Fruit fly (Drosophila melanogaster) whole organism, wandering third instar larva: ENCODE data around the gene CG14957.
A peak's percentile ranks its signal among the peaks of the same experiment; 100 is the strongest.

ENCODE experiments used
- Abd-B ChIP-seq: fragments of >200 bp; optimal IDR thresholded peaks from 2 replicates; lab custom pipeline; 2017; ENCODE audit warnings: missing biosample characterization, missing genetic modification characterization
- CG32264 ChIP-seq: fragments of 200-800 bp; sonication (Bioruptor generic); optimal IDR thresholded peaks from 2 replicates; lab custom pipeline; 2016; ENCODE audit warnings: missing biosample characterization, missing genetic modification characterization
- CG9705 ChIP-seq: fragments of 200-800 bp; sonication (Bioruptor generic); optimal IDR thresholded peaks from 2 replicates; lab custom pipeline; 2018; ENCODE audit warnings: missing biosample characterization, mild to moderate bottlenecking, missing genetic modification characterization
- CrebA ChIP-seq: fragments of 200-800 bp; sonication (Bioruptor generic); optimal IDR thresholded peaks from 2 replicates; lab custom pipeline; 2016; ENCODE audit warnings: missing biosample characterization, mild to moderate bottlenecking, missing genetic modification characterization, borderline replicate concordance
- Dfd ChIP-seq: fragments of >200 bp; optimal IDR thresholded peaks from 2 replicates; lab custom pipeline; 2017; ENCODE audit warnings: missing biosample characterization, missing genetic modification characterization
- Dif ChIP-seq: fragments of 200-275, 200-300 bp; sonication (Bioruptor generic); optimal IDR thresholded peaks from 2 replicates; lab custom pipeline; 2018; ENCODE audit warnings: missing biosample characterization, missing genetic modification characterization; ENCODE audit not compliant: partially characterized antibody
- GATAd ChIP-seq: sonication (Bioruptor generic); optimal IDR thresholded peaks from 2 replicates; lab custom pipeline; 2016; ENCODE audit warnings: missing biosample characterization, missing genetic modification characterization
- HLH106 ChIP-seq: fragments of 200-800 bp; optimal IDR thresholded peaks from 3 replicates; lab custom pipeline; 2019; ENCODE audit warnings: missing biosample characterization, mild to moderate bottlenecking, missing genetic modification characterization, moderate library complexity
- Hnf4 ChIP-seq: fragments of 200-800 bp; sonication (Bioruptor generic); optimal IDR thresholded peaks from 2 replicates; lab custom pipeline; 2016; ENCODE audit warnings: missing biosample characterization, mild to moderate bottlenecking, missing genetic modification characterization
- Hr78 ChIP-seq: fragments of >200 bp; optimal IDR thresholded peaks from 2 replicates; lab custom pipeline; 2017; ENCODE audit warnings: missing biosample characterization, missing genetic modification characterization
- Hr83 ChIP-seq: fragments of 200-300 bp; sonication (Bioruptor generic); optimal IDR thresholded peaks from 2 replicates; lab custom pipeline; 2016; ENCODE audit warnings: missing biosample characterization, mild to moderate bottlenecking, missing genetic modification characterization, moderate library complexity; ENCODE audit not compliant: poor library complexity, severe bottlenecking
- Jra ChIP-seq: sonication (Bioruptor generic); optimal IDR thresholded peaks from 2 replicates; lab custom pipeline; 2016; ENCODE audit warnings: missing biosample characterization, missing genetic modification characterization
- Mio ChIP-seq: sonication (Bioruptor generic); optimal IDR thresholded peaks from 2 replicates; lab custom pipeline; 2016; ENCODE audit warnings: missing biosample characterization, missing genetic modification characterization
- Myc ChIP-seq: fragments of >200 bp; optimal IDR thresholded peaks from 2 replicates; lab custom pipeline; 2017
- N ChIP-seq: fragments of >200 bp; optimal IDR thresholded peaks from 2 replicates; lab custom pipeline; 2018; ENCODE audit warnings: missing biosample characterization, missing external identifiers, missing genetic modification characterization
- OdsH ChIP-seq: fragments of 200-800 bp; sonication (Bioruptor generic); optimal IDR thresholded peaks from 2 replicates; lab custom pipeline; 2016; ENCODE audit warnings: missing biosample characterization, mild to moderate bottlenecking, missing genetic modification characterization
- Rel ChIP-seq, 2 experiments: fragments of 200-800 bp; sonication (Bioruptor generic) in 1 of 2; optimal IDR thresholded peaks; 2 replicates in 1 of 2; 3 replicates in 1 of 2; lab custom pipeline; 2016 to 2019; ENCODE audit warnings: mild to moderate bottlenecking in 2 of 2, missing biosample characterization in 2 of 2, missing genetic modification characterization in 2 of 2, moderate library complexity in 1 of 2
- Sp1 ChIP-seq: fragments of 200-800 bp; sonication (Bioruptor generic); optimal IDR thresholded peaks from 3 replicates; lab custom pipeline; 2019; ENCODE audit warnings: missing biosample characterization, mild to moderate bottlenecking, missing genetic modification characterization, moderate library complexity
- Vsx2 ChIP-seq: fragments of 200-300, 225-300 bp; sonication (Bioruptor generic); optimal IDR thresholded peaks from 2 replicates; lab custom pipeline; 2018; ENCODE audit warnings: missing biosample characterization, missing genetic modification characterization; ENCODE audit not compliant: partially characterized antibody
- br ChIP-seq: fragments of 200-800 bp; sonication (Bioruptor generic); optimal IDR thresholded peaks from 2 replicates; lab custom pipeline; 2016; ENCODE audit warnings: missing biosample characterization, missing genetic modification characterization
- brk ChIP-seq: fragments of 200-800 bp; sonication (Bioruptor generic); optimal IDR thresholded peaks from 2 replicates; lab custom pipeline; 2016; ENCODE audit warnings: missing biosample characterization, mild to moderate bottlenecking, missing genetic modification characterization
- dl ChIP-seq, 2 experiments: fragments of 175-275, 200-275 bp in 1 of 2; fragments of 200-275 bp in 1 of 2; sonication (Bioruptor generic); optimal IDR thresholded peaks; lab custom pipeline; 2018; ENCODE audit warnings: mild to moderate bottlenecking in 2 of 2, missing biosample characterization in 2 of 2, missing genetic modification characterization in 2 of 2, moderate library complexity in 2 of 2; ENCODE audit not compliant: partially characterized antibody in 2 of 2, insufficient read depth in 1 of 2
- dmrt93B ChIP-seq: fragments of 200-800 bp; sonication (Bioruptor generic); optimal IDR thresholded peaks from 2 replicates; lab custom pipeline; 2018; ENCODE audit warnings: missing biosample characterization, mild to moderate bottlenecking, missing genetic modification characterization
- dsf ChIP-seq: sonication (Bioruptor generic); optimal IDR thresholded peaks from 2 replicates; lab custom pipeline; 2016; ENCODE audit warnings: missing biosample characterization, missing genetic modification characterization, borderline replicate concordance
- ey ChIP-seq: fragments of 200-800 bp; sonication (Bioruptor generic); optimal IDR thresholded peaks from 2 replicates; lab custom pipeline; 2016; ENCODE audit warnings: missing biosample characterization, missing genetic modification characterization
- foxo ChIP-seq, 2 experiments: fragments of 200-800 bp; sonication (Bioruptor generic); optimal IDR thresholded peaks; 2 replicates in 1 of 2; 3 replicates in 1 of 2; lab custom pipeline; 2016 to 2017; ENCODE audit warnings: missing biosample characterization in 2 of 2, missing genetic modification characterization in 2 of 2
- fru ChIP-seq: fragments of 200-800 bp; sonication (Bioruptor generic); optimal IDR thresholded peaks from 3 replicates; lab custom pipeline; 2016; ENCODE audit warnings: missing biosample characterization, mild to moderate bottlenecking, missing genetic modification characterization
- h ChIP-seq: fragments of 200-800 bp; sonication (Bioruptor generic); optimal IDR thresholded peaks from 3 replicates; lab custom pipeline; 2016; ENCODE audit warnings: missing biosample characterization, mild to moderate bottlenecking, missing genetic modification characterization
- jim ChIP-seq: fragments of 175-275, 200-325 bp; sonication (Bioruptor generic); optimal IDR thresholded peaks from 2 replicates; lab custom pipeline; 2016; ENCODE audit warnings: missing biosample characterization, mild to moderate bottlenecking, missing genetic modification characterization
- lola ChIP-seq: fragments of >200 bp; optimal IDR thresholded peaks from 2 replicates; lab custom pipeline; 2017; ENCODE audit warnings: missing biosample characterization, missing genetic modification characterization
- pan ChIP-seq: fragments of >200 bp; optimal IDR thresholded peaks from 2 replicates; lab custom pipeline; 2017
- psq ChIP-seq: fragments of 200-800 bp; sonication (Bioruptor generic); optimal IDR thresholded peaks from 3 replicates; lab custom pipeline; 2017; ENCODE audit warnings: missing biosample characterization, mild to moderate bottlenecking, missing genetic modification characterization, moderate library complexity
- rgr ChIP-seq: fragments of 200-800 bp; sonication (Bioruptor generic); optimal IDR thresholded peaks from 3 replicates; lab custom pipeline; 2016; ENCODE audit warnings: missing biosample characterization, mild to moderate bottlenecking, missing genetic modification characterization
- sage ChIP-seq: fragments of 200-800 bp; sonication (Bioruptor generic); optimal IDR thresholded peaks from 2 replicates; lab custom pipeline; 2016; ENCODE audit warnings: missing biosample characterization, mild to moderate bottlenecking, missing genetic modification characterization
- sv ChIP-seq: fragments of 200-800 bp; sonication (Bioruptor generic); optimal IDR thresholded peaks from 3 replicates; lab custom pipeline; 2016; ENCODE audit warnings: missing biosample characterization, missing genetic modification characterization
- tai ChIP-seq: sonication (Bioruptor generic); optimal IDR thresholded peaks from 2 replicates; lab custom pipeline; 2016; ENCODE audit warnings: missing biosample characterization, missing genetic modification characterization
- usp ChIP-seq: fragments of >200 bp; optimal IDR thresholded peaks from 2 replicates; lab custom pipeline; 2017; ENCODE audit warnings: missing biosample characterization, missing genetic modification characterization
- woc ChIP-seq: sonication (Bioruptor generic); optimal IDR thresholded peaks from 2 replicates; lab custom pipeline; 2016; ENCODE audit warnings: missing biosample characterization, mild to moderate bottlenecking, missing genetic modification characterization

Gene CG14957

DNA sequence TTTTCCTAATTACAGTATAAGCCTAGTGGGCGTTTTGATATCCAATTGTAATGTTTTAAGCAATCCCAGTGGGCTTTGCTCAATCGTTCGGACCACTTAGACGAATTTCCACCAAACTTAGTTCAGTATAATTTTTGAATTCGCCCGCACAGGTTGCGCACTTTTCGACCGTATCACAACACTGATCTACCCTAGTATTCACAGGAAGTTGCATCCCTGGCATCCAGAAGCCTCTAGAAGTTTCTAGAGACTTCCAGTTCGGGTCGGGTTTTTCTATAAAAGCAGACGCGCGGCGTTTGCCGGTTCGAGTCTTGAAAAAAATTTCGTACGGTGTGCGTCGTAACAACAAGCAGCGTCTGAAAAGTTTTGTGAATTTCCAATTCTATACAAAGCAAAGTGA is 5.5 kb downstream of the CG14957 start, which contains the start of gene Hsp83 (continued):
- TF ChIP-seq dsf (GFP tag; lab: Kevin White, UChicago) = peak; percentile 78
- no peak for TF ChIP-seq Hr78 (GFP tag; lab: Kevin White, UChicago)
- peak; percentile 68 for TF ChIP-seq Jra
- peak; percentile 80 for TF ChIP-seq ey
- TF ChIP-seq dmrt93B (GFP tag; lab: Kevin White, UChicago) = peak; percentile 90
- TF ChIP-seq HLH106 = peak; percentile 87
- peak; percentile 98 for TF ChIP-seq rgr (GFP tag; lab: Kevin White, UChicago)
- TF ChIP-seq foxo (GFP tag; optimal IDR thresholded peaks at IDR 0.05; lab: Kevin White, UChicago) = peak; percentile 87 to 93
- TF ChIP-seq brk (GFP tag; lab: Kevin White, UChicago) = peak; percentile 90
- no peak for TF ChIP-seq GATAd (GFP tag; lab: Kevin White, UChicago)
- no peak for TF ChIP-seq CrebA (GFP tag; lab: Kevin White, UChicago)
- peak; percentile 98 for TF ChIP-seq br (GFP tag; lab: Kevin White, UChicago)

DNA sequence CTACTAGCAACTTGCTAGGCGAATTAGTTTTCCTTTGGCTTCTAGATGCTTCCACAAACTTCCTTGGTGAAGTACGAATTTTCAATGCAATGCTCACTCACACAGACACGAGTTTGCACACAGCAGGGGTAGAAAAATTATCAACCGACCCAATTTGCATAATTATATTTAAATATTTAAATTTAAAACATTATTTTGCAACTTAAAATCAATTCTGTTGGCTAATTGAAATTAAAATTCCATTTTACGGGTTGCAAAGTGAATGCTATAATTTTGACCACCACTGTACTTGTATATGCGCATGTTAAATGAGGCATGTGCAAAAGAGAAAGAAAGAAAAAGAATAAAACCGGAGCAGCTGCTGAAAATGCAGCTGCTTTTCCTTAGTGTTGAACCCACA is 6.7 kb downstream of the CG14957 start:
- TF ChIP-seq lola (GFP tag; lab: Kevin White, UChicago) (no peak), foxo (GFP tag; optimal IDR thresholded peaks at IDR 0.05; lab: Kevin White, UChicago) (peak; percentile 55 to 97), HLH106 (peak; percentile 94), sage (peak; percentile 95), Myc (lab: Kevin White, UChicago) (no peak), Dif (no peak), Hnf4 (peak; percentile 90), usp (GFP tag; lab: Kevin White, UChicago) (no peak), Dfd (GFP tag; lab: Kevin White, UChicago) (no peak), br (GFP tag; lab: Kevin White, UChicago) (peak; percentile 92), sv (peak; percentile 67), jim (GFP tag; lab: Kevin White, UChicago) (no peak), CrebA (GFP tag; lab: Kevin White, UChicago) (no peak), Hr78 (GFP tag; lab: Kevin White, UChicago) (no peak), Sp1 (peak; percentile 95), Abd-B (GFP tag; lab: Kevin White, UChicago) (no peak), fru (GFP tag; lab: Kevin White, UChicago) (peak; percentile 93), tai (no peak), GATAd (GFP tag; lab: Kevin White, UChicago) (peak; percentile 84), rgr (GFP tag; lab: Kevin White, UChicago) (peak; percentile 97), pan (lab: Kevin White, UChicago) (no peak), Rel (GFP tag; optimal IDR thresholded peaks at IDR 0.05; lab: Kevin White, UChicago) (peak; percentile 95), Rel (tag; optimal IDR thresholded peaks at IDR 0.05; lab: Kevin White, UChicago) (peak; percentile 81), Mio (GFP tag; lab: Kevin White, UChicago) (no peak), Hr83 (GFP tag; lab: Kevin White, UChicago) (peak; percentile 68), ey (peak; percentile 88), dmrt93B (GFP tag; lab: Kevin White, UChicago) (peak; percentile 84), dsf (GFP tag; lab: Kevin White, UChicago) (peak; percentile 54), woc (GFP tag; lab: Kevin White, UChicago) (peak; percentile 85), CG32264 (GFP tag; lab: Kevin White, UChicago) (peak; percentile 87), OdsH (GFP tag; lab: Kevin White, UChicago) (peak; percentile 97), brk (GFP tag; lab: Kevin White, UChicago) (peak; percentile 93), N (no peak), CG9705 (GFP tag; lab: Kevin White, UChicago) (peak; percentile 25), h (GFP tag; lab: Kevin White, UChicago) (peak; percentile 97), psq (GFP tag; lab: Kevin White, UChicago) (peak; percentile 95), Jra (peak; percentile 85), Vsx2 (GFP tag; lab: Kevin White, UChicago) (no peak), dl (GFP tag; optimal IDR thresholded peaks at IDR 0.05; lab: Kevin White, UChicago; ENCODE audit: insufficient read depth in 1 of 2, partially characterized antibody in 2 of 2) (no peak)
